Worm (Caenorhabditis elegans): Measurements from ENCODE around the gene lgc-21.

Gene lgc-21

DNA sequence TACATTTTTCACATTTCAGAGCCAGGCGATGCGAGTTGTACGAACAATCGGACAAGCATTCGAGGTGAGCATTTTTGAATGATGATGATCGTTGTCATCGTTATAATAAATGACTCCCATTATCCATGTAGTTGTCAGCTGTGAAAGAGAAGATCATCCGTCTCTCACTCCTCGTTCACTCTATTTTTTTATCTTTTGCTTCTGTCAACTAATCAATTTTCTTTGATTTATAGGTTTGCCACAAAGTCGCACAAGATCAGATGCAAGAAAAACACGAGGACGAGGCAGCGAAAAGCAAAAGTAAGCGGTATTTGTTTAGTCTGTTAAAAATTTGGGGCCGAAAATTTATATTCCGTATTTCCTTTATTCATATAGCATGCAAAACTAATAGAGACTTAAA, 11.3 kb downstream of the lgc-21 start (continued):
- TF ChIP-seq unc-62 (GFP tag; optimal IDR thresholded peaks at IDR 0.05) (no peak), lin-14 (GFP tag; optimal IDR thresholded peaks at IDR 0.05) (peak; percentile 51), nhr-11 (tag; optimal IDR thresholded peaks at IDR 0.05) (no peak), hlh-4 (tag; optimal IDR thresholded peaks at IDR 0.05) (no peak), fos-1 (tag; optimal IDR thresholded peaks at IDR 0.05) (no peak), tlp-1 (tag; optimal IDR thresholded peaks at IDR 0.05) (no peak), isw-1 (GFP tag; IDR thresholded peaks at IDR 0.05) (no peak), fkh-10 (GFP tag; optimal IDR thresholded peaks at IDR 0.05) (no peak), hpl-2 (GFP tag; optimal IDR thresholded peaks at IDR 0.05) (no peak), rnt-1 (tag; optimal IDR thresholded peaks at IDR 0.05) (peak; percentile 63), fkh-8 (tag; optimal IDR thresholded peaks at IDR 0.05) (no peak)

- TF ChIP-seq fkh-4 (tag; optimal IDR thresholded peaks at IDR 0.05; ENCODE audit: borderline replicate concordance) (peak; percentile 72), dsc-1 (tag; optimal IDR thresholded peaks at IDR 0.05) (peak; percentile 87), irx-1 (tag; optimal IDR thresholded peaks at IDR 0.05) (no peak), nhr-19 (GFP tag; conservative IDR thresholded peaks at IDR 0.05) (no peak)
These were observed 12.1 kb downstream of the lgc-21 start for ce11 chrX:14055715-14056114.

DNA sequence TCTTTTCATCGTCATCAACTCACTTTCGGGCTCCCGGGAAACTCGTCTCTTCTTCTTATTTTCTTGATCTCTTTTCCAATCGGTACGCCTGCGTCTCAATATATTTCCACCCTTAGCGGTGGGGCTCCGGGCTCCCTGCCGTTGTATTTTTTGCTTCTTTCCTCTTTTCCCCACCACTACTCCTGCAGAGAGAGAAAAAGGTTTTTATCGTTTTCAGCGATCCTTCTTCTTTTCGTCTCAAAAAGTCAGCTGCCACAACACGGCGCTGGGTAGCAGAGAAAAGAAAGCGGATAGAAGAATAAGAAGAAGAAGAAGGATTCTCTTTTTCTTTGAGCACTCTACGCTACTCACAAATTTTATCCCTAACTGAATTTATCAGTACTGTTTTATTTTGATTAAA, 13.0 kb downstream of the lgc-21 start:
- TF ChIP-seq ets-5 (GFP tag; IDR thresholded peaks at IDR 0.05): no peak
- peak; percentile 23 for TF ChIP-seq unc-130 (tag; optimal IDR thresholded peaks at IDR 0.05)
- peak; percentile 64 for TF ChIP-seq rnt-1 (tag; optimal IDR thresholded peaks at IDR 0.05)
- TF ChIP-seq lsy-2 (tag; optimal IDR thresholded peaks at IDR 0.05): peak; percentile 7 to 40
- TF ChIP-seq unc-62 (GFP tag; optimal IDR thresholded peaks at IDR 0.05): no peak
- TF ChIP-seq lin-14 (GFP tag; optimal IDR thresholded peaks at IDR 0.05): peak; percentile 57
- TF ChIP-seq nhr-20 (tag; optimal IDR thresholded peaks at IDR 0.05): peak; percentile 2
- peak; percentile 54 for TF ChIP-seq nhr-71 (tag; optimal IDR thresholded peaks at IDR 0.05)
- TF ChIP-seq pag-3 (tag; optimal IDR thresholded peaks at IDR 0.05; ENCODE audit: borderline replicate concordance, insufficient read depth): peak; percentile 47
- TF ChIP-seq elt-3 (tag; optimal IDR thresholded peaks at IDR 0.05): no peak
- TF ChIP-seq dsc-1 (tag; optimal IDR thresholded peaks at IDR 0.05): peak; percentile 37
- no peak for TF ChIP-seq nhr-19 (GFP tag; conservative IDR thresholded peaks at IDR 0.05)
- TF ChIP-seq unc-86 (tag; optimal IDR thresholded peaks at IDR 0.05): no peak
- TF ChIP-seq nhr-84 (tag; optimal IDR thresholded peaks at IDR 0.05): no peak
- peak; percentile 45 for TF ChIP-seq snu-23 (GFP tag; optimal IDR thresholded peaks at IDR 0.05)

ce11 chrX:14053754-14054153, 14.0 kb downstream of the lgc-21 start:
- TF ChIP-seq ceh-82 (tag; optimal IDR thresholded peaks at IDR 0.05): no peak
- TF ChIP-seq unc-98 (GFP tag; IDR thresholded peaks at IDR 0.05): no peak
- no peak for TF ChIP-seq swsn-7 (tag; optimal IDR thresholded peaks at IDR 0.05)
- no peak for TF ChIP-seq pag-3 (tag; optimal IDR thresholded peaks at IDR 0.05; ENCODE audit: borderline replicate concordance, insufficient read depth)
- TF ChIP-seq fkh-4 (tag; optimal IDR thresholded peaks at IDR 0.05; ENCODE audit: borderline replicate concordance): no peak
- no peak for TF ChIP-seq unc-30 (tag; optimal IDR thresholded peaks at IDR 0.05)
- no peak for TF ChIP-seq mep-1 (tag; optimal IDR thresholded peaks at IDR 0.05)

DNA sequence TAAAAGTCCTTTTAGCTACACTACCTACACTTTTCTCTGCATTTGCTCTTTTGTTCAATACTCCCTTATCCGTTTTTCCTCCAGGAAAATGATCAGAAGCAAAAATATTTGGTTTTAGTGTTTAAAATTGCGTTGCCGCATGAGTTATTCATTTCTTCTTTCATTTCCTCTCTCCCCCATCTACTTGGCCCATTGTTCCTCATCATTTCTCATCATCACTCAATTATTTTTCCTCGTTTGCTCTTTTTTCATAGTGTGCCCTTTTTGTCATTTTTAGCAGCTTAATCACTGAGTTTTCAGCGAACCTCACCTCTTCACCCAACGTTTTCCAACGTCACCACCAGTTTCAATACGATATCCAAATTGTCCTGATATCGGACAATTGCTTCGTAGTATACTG, 18.5 kb downstream of the lgc-21 start, which contains the start of gene dyc-1:
TSS of gene dyc-1 (plus strand) at position 301 of the 400 bp plus-strand sequence.
- no peak for TF ChIP-seq ceh-8 (GFP tag; optimal IDR thresholded peaks at IDR 0.05)
- peak; percentile 15 for TF ChIP-seq fkh-10 (GFP tag; optimal IDR thresholded peaks at IDR 0.05)

ce11 chrX:14047609-14048008, 20.2 kb downstream of the lgc-21 start:
- TF ChIP-seq isw-1 (GFP tag; IDR thresholded peaks at IDR 0.05) (no peak), alr-1 (tag; optimal IDR thresholded peaks at IDR 0.05; ENCODE audit: borderline replicate concordance) (no peak), fkh-10 (GFP tag; optimal IDR thresholded peaks at IDR 0.05) (peak; percentile 74), C16A3.4 (tag; optimal IDR thresholded peaks at IDR 0.05) (no peak), lin-14 (GFP tag; optimal IDR thresholded peaks at IDR 0.05) (peak; percentile 55), nhr-76 (tag; optimal IDR thresholded peaks at IDR 0.05) (no peak), C34B4.2 (tag; optimal IDR thresholded peaks at IDR 0.05) (no peak), nhr-71 (tag; optimal IDR thresholded peaks at IDR 0.05) (no peak), grh-1 (GFP tag; IDR thresholded peaks at IDR 0.05) (no peak), ceh-8 (GFP tag; optimal IDR thresholded peaks at IDR 0.05) (peak; percentile 34)
